Fruit fly (Drosophila melanogaster): ENCODE measurements around the gene pb.

- TF ChIP-seq CG11294 (GFP tag; IDR thresholded peaks at IDR 0.05): no peak
- TF ChIP-seq Lpt (GFP tag; optimal IDR thresholded peaks at IDR 0.05): no peak
- no peak for TF ChIP-seq CG6792 (GFP tag; optimal IDR thresholded peaks at IDR 0.05)
Observed at dm6 chr3R:6703784-6704183, 38.1 kb downstream of the pb start, which contains the start of gene Ccp84Aa.
